Fruit fly (Drosophila melanogaster) whole organism, adult: ENCODE data around the gene CG9676.

ENCODE experiments used
- CG12768 ChIP-seq: fragments of 200-800 bp; sonication (Bioruptor generic); optimal IDR thresholded peaks from 2 replicates; lab custom pipeline; 2017; ENCODE audit warnings: missing biosample characterization, missing genetic modification characterization, mild to moderate bottlenecking, moderate library complexity, missing genetic modification reagents
- CG14711 ChIP-seq: fragments of 200-800 bp; sonication (Bioruptor generic); optimal IDR thresholded peaks from 2 replicates; lab custom pipeline; 2018; ENCODE audit warnings: missing biosample characterization, mild to moderate bottlenecking, missing genetic modification characterization, moderate library complexity
- CG7101 ChIP-seq: fragments of 200-800 bp; sonication (Bioruptor generic); optimal IDR thresholded peaks from 2 replicates; lab custom pipeline; 2018; ENCODE audit warnings: missing biosample characterization, mild to moderate bottlenecking, missing genetic modification characterization, moderate library complexity
- Clk ChIP-seq: fragments of 200-800 bp; sonication (Bioruptor generic); optimal IDR thresholded peaks from 2 replicates; lab custom pipeline; 2017; ENCODE audit warnings: missing biosample characterization, missing genetic modification characterization
- Crg-1 ChIP-seq: fragments of 200-800 bp; sonication (Bioruptor generic); optimal IDR thresholded peaks from 2 replicates; lab custom pipeline; 2016; ENCODE audit warnings: missing biosample characterization, missing genetic modification characterization
- Hr96 ChIP-seq: fragments of 200-800 bp; sonication (Bioruptor generic); optimal IDR thresholded peaks from 2 replicates; lab custom pipeline; 2016; ENCODE audit warnings: missing biosample characterization, missing genetic modification characterization
- bab1 ChIP-seq: fragments of 200-800 bp; sonication (Bioruptor generic); optimal IDR thresholded peaks from 3 replicates; lab custom pipeline; 2019; ENCODE audit warnings: missing biosample characterization, mild to moderate bottlenecking, missing genetic modification characterization, moderate library complexity
- cic ChIP-seq: fragments of 200-800 bp; sonication (Bioruptor generic); optimal IDR thresholded peaks from 2 replicates; lab custom pipeline; 2017; ENCODE audit warnings: missing biosample characterization, mild to moderate bottlenecking, missing genetic modification characterization, moderate library complexity
- kay ChIP-seq: fragments of 200-800 bp; sonication (Bioruptor generic); peaks from one replicate; lab custom pipeline; 2016; ENCODE audit warnings: missing biosample characterization, missing genetic modification characterization, borderline replicate concordance
- pad ChIP-seq: fragments of 200-800 bp; sonication (Bioruptor generic); optimal IDR thresholded peaks from 3 replicates; lab custom pipeline; 2017; ENCODE audit warnings: missing biosample characterization, missing genetic modification characterization, mild to moderate bottlenecking, moderate library complexity, missing genetic modification reagents
- toe ChIP-seq: fragments of 200-800 bp; sonication (Bioruptor generic); optimal IDR thresholded peaks from 2 replicates; lab custom pipeline; 2016; ENCODE audit warnings: missing biosample characterization, missing genetic modification characterization

dm6 chrX:16718169-16718723 is 18.3 kb upstream of the CG9676 start:
- no peak for TF ChIP-seq pad (GFP tag; lab: Kevin White, UChicago)
- TF ChIP-seq bab1 (GFP tag; lab: Kevin White, UChicago): no peak
- no peak for TF ChIP-seq Hr96 (GFP tag; lab: Kevin White, UChicago)
- TF ChIP-seq CG7101 (tag; lab: Kevin White, UChicago): no peak
- TF ChIP-seq CG12768 (GFP tag; lab: Kevin White, UChicago): no peak
- no peak for TF ChIP-seq Crg-1
- no peak for TF ChIP-seq toe (GFP tag; lab: Kevin White, UChicago)
- no peak for TF ChIP-seq Clk (GFP tag; lab: Kevin White, UChicago)
- no peak for TF ChIP-seq kay (GFP tag; lab: Kevin White, UChicago)
- peak; percentile 37 for TF ChIP-seq cic (GFP tag; lab: Kevin White, UChicago)
- TF ChIP-seq CG14711 (tag; lab: Kevin White, UChicago): no peak
